Worm (Caenorhabditis elegans) whole organism, young adult: ENCODE data around the gene vha-14.

Experiments used
- C17E4.6 ChIP-seq: fragments of 200-800 bp; sonication (Bioruptor generic); IDR thresholded peaks from 2 replicates; pipeline ENCODE4 v1.3.6; 2022; ENCODE audit warnings: missing genetic modification reagents, missing genetic modification characterization, missing compliant biosample characterization
- F23B12.7 ChIP-seq: sonication (generic microtip); optimal IDR thresholded peaks from 2 replicates; lab custom pipeline; 2017; ENCODE audit warnings: missing genetic modification characterization, mild to moderate bottlenecking, missing compliant biosample characterization, antibody characterized with exemption, moderate library complexity; ENCODE audit not compliant: insufficient read depth
- F33H1.4 ChIP-seq: fragments of 200-800 bp; sonication (Bioruptor generic); IDR thresholded peaks from 2 replicates; pipeline ENCODE4 v1.3.6; 2022; ENCODE audit warnings: missing genetic modification reagents, missing genetic modification characterization, missing compliant biosample characterization
- F37B4.10 ChIP-seq: fragments of 200-800 bp; sonication (Bioruptor generic); IDR thresholded peaks from 2 replicates; pipeline ENCODE4 v1.3.6; 2022; ENCODE audit warnings: missing genetic modification characterization, missing compliant biosample characterization
- F57A8.1 ChIP-seq: fragments of 200-800 bp; sonication (Bioruptor generic); optimal IDR thresholded peaks from 2 replicates; lab custom pipeline; 2018; ENCODE audit warnings: mild to moderate bottlenecking, missing genetic modification characterization, moderate library complexity, missing compliant biosample characterization
- Y67H2A.10 ChIP-seq: fragments of 200-800 bp; sonication (Bioruptor generic); conservative IDR thresholded peaks from 2 replicates; pipeline ENCODE4 v1.3.6; 2022; ENCODE audit warnings: missing genetic modification reagents, missing genetic modification characterization, missing compliant biosample characterization
- Y95B8A.8 ChIP-seq: fragments of 200-800 bp; sonication (Bioruptor generic); IDR thresholded peaks from 2 replicates; pipeline ENCODE4 v1.3.6; 2022; ENCODE audit warnings: missing genetic modification reagents, missing genetic modification characterization, missing compliant biosample characterization
- ama-1 ChIP-seq, 3 experiments: fragments of 150-350 bp in 1 of 3; sonication (generic microtip) in 2 of 3; optimal IDR thresholded peaks; 2 replicates each; lab custom pipeline; 2014 to 2018; ENCODE audit warnings: missing biosample characterization in 2 of 3, missing genetic modification characterization in 2 of 3, missing genetic modification reagents in 2 of 3
- atf-7 ChIP-seq: sonication (generic microtip); optimal IDR thresholded peaks from 2 replicates; lab custom pipeline; 2017; ENCODE audit warnings: mild to moderate bottlenecking, missing genetic modification characterization, missing compliant biosample characterization
- attf-5 ChIP-seq: fragments of 200-800 bp; sonication (Bioruptor generic); optimal IDR thresholded peaks from 2 replicates; lab custom pipeline; 2018; ENCODE audit warnings: mild to moderate bottlenecking, missing genetic modification characterization, missing compliant biosample characterization
- bed-1 ChIP-seq: fragments of 200-800 bp; sonication (Bioruptor generic); IDR thresholded peaks from 2 replicates; pipeline ENCODE4 v1.3.6; 2022; ENCODE audit warnings: missing genetic modification reagents, missing genetic modification characterization, missing compliant biosample characterization
- bed-2 ChIP-seq: fragments of 200-800 bp; sonication (Bioruptor generic); IDR thresholded peaks from 2 replicates; pipeline ENCODE4 v1.3.6; 2022; ENCODE audit warnings: missing genetic modification reagents, missing genetic modification characterization, missing compliant biosample characterization
- ccch-3 ChIP-seq: fragments of 200-800 bp; sonication (Bioruptor generic); optimal IDR thresholded peaks from 2 replicates; lab custom pipeline; 2018; ENCODE audit warnings: mild to moderate bottlenecking, missing genetic modification characterization, missing compliant biosample characterization
- cebp-1 ChIP-seq, 2 experiments: fragments of 200-800 bp in 1 of 2; sonication (Bioruptor generic) in 1 of 2; sonication (generic microtip) in 1 of 2; IDR thresholded peaks in 1 of 2; optimal IDR thresholded peaks in 1 of 2; 2 replicates each; pipeline versions ENCODE4 v1.3.6 to Lab custom; 2017 to 2022; ENCODE audit warnings: missing compliant biosample characterization in 2 of 2, missing genetic modification characterization in 2 of 2, mild to moderate bottlenecking in 1 of 2, missing genetic modification reagents in 1 of 2, moderate library complexity in 1 of 2
- cebp-2 ChIP-seq: fragments of 200-800 bp; sonication (Bioruptor generic); IDR thresholded peaks from 2 replicates; pipeline ENCODE4 v1.3.6; 2022; ENCODE audit warnings: missing genetic modification characterization, missing compliant biosample characterization
- ceh-79 ChIP-seq: sonication (generic microtip); optimal IDR thresholded peaks from 2 replicates; lab custom pipeline; 2017; ENCODE audit warnings: mild to moderate bottlenecking, missing genetic modification characterization, missing compliant biosample characterization
- die-1 ChIP-seq: sonication (generic microtip); optimal IDR thresholded peaks from 2 replicates; lab custom pipeline; 2016; ENCODE audit warnings: missing genotype, mild to moderate bottlenecking, missing genetic modification characterization, missing compliant biosample characterization
- dox-1 ChIP-seq: fragments of 200-800 bp; sonication (Bioruptor generic); IDR thresholded peaks from 2 replicates; pipeline ENCODE4 v1.3.6; 2022; ENCODE audit warnings: missing genetic modification reagents, missing genetic modification characterization, missing compliant biosample characterization
- efl-1 ChIP-seq: fragments of 150-350 bp; optimal IDR thresholded peaks from 2 replicates; lab custom pipeline; 2014; ENCODE audit warnings: missing biosample characterization, missing genetic modification reagents, missing genetic modification characterization
- egl-44 ChIP-seq: fragments of 200-800 bp; sonication (Bioruptor generic); IDR thresholded peaks from 2 replicates; pipeline ENCODE4 v1.3.6; 2022; ENCODE audit warnings: missing genetic modification reagents, missing genetic modification characterization, missing compliant biosample characterization
- ets-4 ChIP-seq: fragments of 200-800 bp; sonication (Bioruptor generic); optimal IDR thresholded peaks from 2 replicates; lab custom pipeline; 2018; ENCODE audit warnings: mild to moderate bottlenecking, missing genetic modification characterization, missing compliant biosample characterization
- fkh-3 ChIP-seq: sonication (generic microtip); optimal IDR thresholded peaks from 2 replicates; lab custom pipeline; 2016; ENCODE audit warnings: mild to moderate bottlenecking, missing genetic modification characterization, missing compliant biosample characterization
- gei-17 ChIP-seq: fragments of 200-800 bp; sonication (Bioruptor generic); optimal IDR thresholded peaks from 2 replicates; lab custom pipeline; 2018; ENCODE audit warnings: mild to moderate bottlenecking, missing genetic modification characterization, missing compliant biosample characterization
- him-1 ChIP-seq: sonication (generic microtip); optimal IDR thresholded peaks from 2 replicates; lab custom pipeline; 2016; ENCODE audit warnings: missing genotype, missing genetic modification reagents, missing genetic modification characterization, missing compliant biosample characterization
- hrde-1 ChIP-seq: sonication (generic microtip); optimal IDR thresholded peaks from 2 replicates; lab custom pipeline; 2016; ENCODE audit warnings: missing genetic modification characterization, mild to moderate bottlenecking, missing compliant biosample characterization, moderate library complexity, missing genotype, missing genetic modification reagents, borderline replicate concordance
- hsf-1 ChIP-seq: fragments of 200-800 bp; sonication (Bioruptor generic); IDR thresholded peaks from 2 replicates; pipeline ENCODE4 v1.3.6; 2022; ENCODE audit warnings: missing genetic modification reagents, missing genetic modification characterization, missing compliant biosample characterization
- let-607 ChIP-seq, 2 experiments: fragments of 200-800 bp in 1 of 2; sonication (Bioruptor generic) in 1 of 2; sonication (generic microtip) in 1 of 2; optimal IDR thresholded peaks; 2 replicates each; lab custom pipeline; 2016 to 2018; ENCODE audit warnings: mild to moderate bottlenecking in 2 of 2, missing compliant biosample characterization in 2 of 2, missing genetic modification characterization in 2 of 2, moderate library complexity in 2 of 2, missing genotype in 1 of 2
- lin-35 ChIP-seq, 3 experiments: fragments of 150-350 bp in 2 of 3; sonication (generic microtip) in 1 of 3; optimal IDR thresholded peaks; 2 replicates each; lab custom pipeline; 2014 to 2018; ENCODE audit warnings: missing biosample characterization in 3 of 3, missing genetic modification characterization in 3 of 3, missing genetic modification reagents in 3 of 3
- lsl-1 ChIP-seq: fragments of 200-800 bp; sonication (Bioruptor generic); optimal IDR thresholded peaks from 2 replicates; lab custom pipeline; 2018; ENCODE audit warnings: mild to moderate bottlenecking, missing genetic modification characterization, moderate library complexity, missing compliant biosample characterization
- madf-6 ChIP-seq: fragments of 200-800 bp; sonication (Bioruptor generic); IDR thresholded peaks from 2 replicates; pipeline ENCODE4 v1.3.6; 2022; ENCODE audit warnings: missing genetic modification reagents, missing genetic modification characterization, missing compliant biosample characterization
- nfya-1 ChIP-seq: sonication (generic microtip); optimal IDR thresholded peaks from 2 replicates; lab custom pipeline; 2017; ENCODE audit warnings: antibody characterized with exemption, missing compliant biosample characterization, missing genetic modification characterization, borderline replicate concordance; ENCODE audit not compliant: insufficient read depth
- nfyb-1 ChIP-seq: fragments of 200-800 bp; sonication (Bioruptor generic); IDR thresholded peaks from 2 replicates; pipeline ENCODE4 v1.3.6; 2022; ENCODE audit warnings: missing genetic modification reagents, missing genetic modification characterization, missing compliant biosample characterization
- nhr-80 ChIP-seq: sonication (generic microtip); optimal IDR thresholded peaks from 2 replicates; lab custom pipeline; 2016; ENCODE audit warnings: missing genetic modification characterization, missing compliant biosample characterization
- nhr-90 ChIP-seq: sonication (generic microtip); optimal IDR thresholded peaks from 2 replicates; lab custom pipeline; 2016; ENCODE audit warnings: missing genotype, mild to moderate bottlenecking, missing genetic modification characterization, missing compliant biosample characterization
- snpc-3.4 ChIP-seq: sonication (generic microtip); optimal IDR thresholded peaks from 2 replicates; lab custom pipeline; 2017; ENCODE audit warnings: missing genetic modification characterization, mild to moderate bottlenecking, missing compliant biosample characterization, antibody characterized with exemption, moderate library complexity, missing genotype, missing genetic modification reagents
- snpc-4 ChIP-seq, 5 experiments: fragments of 150-350 bp in 1 of 5; sonication (generic microtip) in 4 of 5; optimal IDR thresholded peaks; 2 replicates each; lab custom pipeline; 2014 to 2018; ENCODE audit warnings: missing genetic modification characterization in 5 of 5, missing biosample characterization in 3 of 5, antibody characterized with exemption in 2 of 5, mild to moderate bottlenecking in 2 of 5, missing compliant biosample characterization in 2 of 5, missing genotype in 2 of 5, moderate library complexity in 2 of 5, missing genetic modification reagents in 1 of 5
- tlf-1 ChIP-seq: fragments of 200-800 bp; sonication (Bioruptor generic); optimal IDR thresholded peaks from 2 replicates; lab custom pipeline; 2018; ENCODE audit warnings: mild to moderate bottlenecking, missing genetic modification characterization, missing compliant biosample characterization
- ztf-6 ChIP-seq: fragments of 200-800 bp; sonication (Bioruptor generic); IDR thresholded peaks from 2 replicates; pipeline ENCODE4 v1.3.6; 2022; ENCODE audit warnings: missing genetic modification reagents, missing genetic modification characterization, missing compliant biosample characterization

vha-14 gene

ce11 chrIII:9472464-9472863, 35.4 kb upstream of the vha-14 start:
- TF ChIP-seq C17E4.6 (no peak), F57A8.1 (GFP tag; lab: Kevin White, UChicago) (no peak), nhr-80 (peak; percentile 76), ceh-79 (tag; lab: Kevin White, UChicago) (no peak), Y95B8A.8 (GFP tag; lab: Robert Waterston, UW) (no peak), let-607 (tag; optimal IDR thresholded peaks at IDR 0.05; lab: Kevin White, UChicago) (no peak)

ce11 chrIII:9474501-9474900, 33.4 kb upstream of the vha-14 start:
- no peak for TF ChIP-seq snpc-3.4 (tag; lab: Kevin White, UChicago)
- no peak for TF ChIP-seq ama-1 (optimal IDR thresholded peaks at IDR 0.05; lab: Kevin White, UChicago)
- TF ChIP-seq ama-1 (GFP tag; optimal IDR thresholded peaks at IDR 0.05; lab: Kevin White, UChicago) = no peak
- TF ChIP-seq attf-5 (GFP tag; lab: Kevin White, UChicago) = peak; percentile 34
- no peak for TF ChIP-seq efl-1 (GFP tag; lab: Kevin White, UChicago)
- TF ChIP-seq nhr-90 (tag; lab: Kevin White, UChicago) = no peak
- no peak for TF ChIP-seq cebp-2 (GFP tag; lab: Robert Waterston, UW)
- TF ChIP-seq snpc-4 (GFP tag; optimal IDR thresholded peaks at IDR 0.05; lab: Kevin White, UChicago) = no peak
- TF ChIP-seq snpc-4 (tag; optimal IDR thresholded peaks at IDR 0.05; lab: Kevin White, UChicago) = no peak
- TF ChIP-seq nfyb-1 (GFP tag; lab: Robert Waterston, UW) = 0 out of 2 replicates have a peak, but pooled peaks have one; percentile 24
- 0 out of 2 replicates have a peak, but pooled peaks have one; percentile 40 for TF ChIP-seq dox-1 (GFP tag; lab: Robert Waterston, UW)
- no peak for TF ChIP-seq die-1 (tag; lab: Kevin White, UChicago)
- TF ChIP-seq him-1 = no peak
- TF ChIP-seq nfya-1 (tag; lab: Kevin White, UChicago) = no peak
- no peak for TF ChIP-seq hsf-1 (GFP tag; lab: Robert Waterston, UW)
- TF ChIP-seq madf-6 = no peak
- no peak for TF ChIP-seq egl-44
- TF ChIP-seq fkh-3 = no peak
- no peak for TF ChIP-seq F57A8.1 (GFP tag; lab: Kevin White, UChicago)
- no peak for TF ChIP-seq lin-35 (GFP tag; optimal IDR thresholded peaks at IDR 0.05; lab: Kevin White, UChicago)
- no peak for TF ChIP-seq bed-2
- TF ChIP-seq lsl-1 (GFP tag; lab: Kevin White, UChicago) = no peak
- no peak for TF ChIP-seq gei-17
- TF ChIP-seq atf-7 (tag; lab: Kevin White, UChicago) = no peak
- TF ChIP-seq C17E4.6 = no peak
- TF ChIP-seq cebp-1 (GFP tag; IDR thresholded peaks at IDR 0.05; lab: Robert Waterston, UW) = no peak
- no peak for TF ChIP-seq cebp-1 (tag; optimal IDR thresholded peaks at IDR 0.05; lab: Kevin White, UChicago)
- TF ChIP-seq bed-1 (GFP tag; lab: Robert Waterston, UW) = no peak
- TF ChIP-seq F23B12.7 = no peak
- TF ChIP-seq tlf-1 (GFP tag; lab: Kevin White, UChicago) = no peak
- TF ChIP-seq hrde-1 (tag; lab: Kevin White, UChicago) = no peak
- no peak for TF ChIP-seq F37B4.10 (GFP tag; lab: Robert Waterston, UW)
- TF ChIP-seq F33H1.4 (GFP tag; lab: Robert Waterston, UW) = no peak
- peak; percentile 30 for TF ChIP-seq ets-4 (GFP tag; lab: Kevin White, UChicago)
- no peak for TF ChIP-seq Y67H2A.10 (GFP tag; lab: Robert Waterston, UW)
- TF ChIP-seq ccch-3 (GFP tag; lab: Kevin White, UChicago) = no peak
- peak; percentile 96 for TF ChIP-seq nhr-80
- TF ChIP-seq ztf-6 = no peak
